Worm (Caenorhabditis elegans) whole organism, mixed stage, embryonic: ENCODE results near the gene F26F2.7.

Experiments
- ces-1 ChIP-seq: fragments of 150-350 bp; optimal IDR thresholded peaks from 2 replicates; lab custom pipeline; 2014; ENCODE audit warnings: missing biosample characterization, missing genetic modification reagents, missing genetic modification characterization
- drap-1 ChIP-seq: fragments of 200-800 bp; sonication (Bioruptor generic); optimal IDR thresholded peaks from 3 replicates; lab custom pipeline; 2018; ENCODE audit warnings: mild to moderate bottlenecking, missing genetic modification characterization, missing compliant biosample characterization
- elt-3 ChIP-seq: fragments of 150-350 bp; optimal IDR thresholded peaks from 2 replicates; lab custom pipeline; 2014; ENCODE audit warnings: missing biosample characterization, missing genetic modification characterization
- flh-1 ChIP-seq: fragments of 200-800 bp; sonication (Bioruptor generic); optimal IDR thresholded peaks from 2 replicates; lab custom pipeline; 2018; ENCODE audit warnings: mild to moderate bottlenecking, missing genetic modification characterization, moderate library complexity, missing compliant biosample characterization
- lin-13 ChIP-seq: fragments of 150-350 bp; optimal IDR thresholded peaks from 2 replicates; lab custom pipeline; 2014; ENCODE audit warnings: missing biosample characterization, missing genetic modification characterization
- mep-1 ChIP-seq: fragments of 150-350 bp; optimal IDR thresholded peaks from 2 replicates; lab custom pipeline; 2017; ENCODE audit warnings: missing biosample characterization, missing genetic modification reagents, missing genetic modification characterization, inconsistent platforms
- nhr-12 ChIP-seq: fragments of 150-350 bp; optimal IDR thresholded peaks from 2 replicates; lab custom pipeline; 2014; ENCODE audit warnings: missing biosample characterization, missing genetic modification characterization
- nhr-237 ChIP-seq: fragments of 150-350 bp; optimal IDR thresholded peaks from 2 replicates; lab custom pipeline; 2014; ENCODE audit warnings: missing biosample characterization, missing genetic modification characterization
- nhr-28 ChIP-seq: fragments of 150-350 bp; optimal IDR thresholded peaks from 2 replicates; lab custom pipeline; 2014; ENCODE audit warnings: missing biosample characterization, missing genetic modification characterization
- nhr-76 ChIP-seq: sonication (generic microtip); optimal IDR thresholded peaks from 2 replicates; lab custom pipeline; 2017; ENCODE audit warnings: missing biosample characterization, missing genetic modification characterization
- pha-4 ChIP-seq: fragments of 150-350 bp; optimal IDR thresholded peaks from 2 replicates; lab custom pipeline; 2018; ENCODE audit warnings: missing biosample characterization, missing genetic modification reagents, missing genetic modification characterization
- unc-39 ChIP-seq: fragments of 150-350 bp; optimal IDR thresholded peaks from 2 replicates; lab custom pipeline; 2014; ENCODE audit warnings: missing biosample characterization, missing genetic modification characterization
- unc-62 ChIP-seq: fragments of 150-350 bp; optimal IDR thresholded peaks from 2 replicates; lab custom pipeline; 2014; ENCODE audit warnings: missing biosample characterization, missing genetic modification reagents, missing genetic modification characterization
- ztf-11 ChIP-seq: fragments of 150-350 bp; optimal IDR thresholded peaks from 2 replicates; lab custom pipeline; 2014; ENCODE audit warnings: missing biosample characterization, missing genetic modification characterization

ce11 chrV:20547048-20547447 lies 33.7 kb upstream of the F26F2.7 start, which contains the start of gene Y38H6C.18:
- TF ChIP-seq nhr-28 (tag; lab: Kevin White, UChicago) (no peak), unc-62 (GFP tag; lab: Kevin White, UChicago) (no peak), mep-1 (tag; lab: Kevin White, UChicago) (no peak), flh-1 (GFP tag; lab: Kevin White, UChicago) (no peak), nhr-237 (no peak), nhr-76 (tag; lab: Kevin White, UChicago) (no peak), nhr-12 (no peak), unc-39 (tag; lab: Kevin White, UChicago) (no peak), ztf-11 (no peak), ces-1 (GFP tag; lab: Kevin White, UChicago) (no peak), lin-13 (tag; lab: Kevin White, UChicago) (no peak), elt-3 (tag; lab: Kevin White, UChicago) (no peak), drap-1 (no peak), pha-4 (no peak)
